Worm (Caenorhabditis elegans) whole organism, midembryonic: ENCODE results near the gene W09D10.4.

ENCODE experiments used
- T22C8.4 ChIP-seq: fragments of 200-800 bp; sonication (Bioruptor generic); IDR thresholded peaks from 2 replicates; pipeline ENCODE4 v1.3.6; 2022; ENCODE audit warnings: missing genetic modification characterization, missing compliant biosample characterization
- med-1 ChIP-seq: sonication (generic microtip); optimal IDR thresholded peaks from 2 replicates; lab custom pipeline; 2017; ENCODE audit warnings: missing genetic modification characterization, mild to moderate bottlenecking, missing compliant biosample characterization, antibody characterized with exemption, missing genetic modification reagents; ENCODE audit not compliant: insufficient read depth
- ref-1 ChIP-seq: fragments of 200-800 bp; sonication (Bioruptor generic); conservative IDR thresholded peaks from 2 replicates; pipeline ENCODE4 v1.3.6; 2022; ENCODE audit warnings: missing genetic modification reagents, missing genetic modification characterization, missing compliant biosample characterization
- ztf-29 ChIP-seq: fragments of 200-800 bp; sonication (Bioruptor generic); IDR thresholded peaks from 2 replicates; pipeline ENCODE4 v1.3.6; 2022; ENCODE audit warnings: missing genetic modification reagents, missing genetic modification characterization, missing compliant biosample characterization

ce11 chrIII:10678971-10679370, 37.0 kb downstream of the W09D10.4 start, which contains the start of gene Y39A1A.16:
- no peak for TF ChIP-seq ref-1 (GFP tag; lab: Robert Waterston, UW)
- TF ChIP-seq T22C8.4 (GFP tag; lab: Robert Waterston, UW) = no peak
- no peak for TF ChIP-seq ztf-29 (GFP tag; lab: Robert Waterston, UW)
- no peak for TF ChIP-seq med-1 (GFP tag; lab: Kevin White, UChicago)
